Worm (Caenorhabditis elegans) whole organism, L1 larva: ENCODE data around the gene R09A8.5.

Source experiments
- C16A3.4 ChIP-seq: fragments of 150-350 bp; optimal IDR thresholded peaks from 2 replicates; lab custom pipeline; 2014; ENCODE audit warnings: missing biosample characterization, missing genetic modification characterization
- F16B12.6 ChIP-seq: fragments of 150-350 bp; optimal IDR thresholded peaks from 2 replicates; lab custom pipeline; 2014; ENCODE audit warnings: missing biosample characterization, missing genetic modification characterization
- Y116A8C.19 ChIP-seq: sonication (generic microtip); optimal IDR thresholded peaks from 2 replicates; lab custom pipeline; 2016; ENCODE audit warnings: missing compliant biosample characterization, missing genetic modification characterization, borderline replicate concordance
- aha-1 ChIP-seq: fragments of 150-350 bp; optimal IDR thresholded peaks from 2 replicates; lab custom pipeline; 2014; ENCODE audit warnings: missing biosample characterization, missing genetic modification characterization
- alr-1 ChIP-seq: fragments of 200-800 bp; sonication (Bioruptor generic); optimal IDR thresholded peaks from 2 replicates; lab custom pipeline; 2018; ENCODE audit warnings: borderline replicate concordance, mild to moderate bottlenecking, missing genetic modification characterization, missing compliant biosample characterization
- blmp-1 ChIP-seq: fragments of 150-350 bp; optimal IDR thresholded peaks from 2 replicates; lab custom pipeline; 2014; ENCODE audit warnings: missing biosample characterization, missing genetic modification characterization
- ceh-82 ChIP-seq, 3 experiments: fragments of 150-350 bp in 1 of 3; sonication (generic microtip) in 2 of 3; optimal IDR thresholded peaks; 2 replicates each; lab custom pipeline; 2014 to 2017; ENCODE audit warnings: missing biosample characterization in 3 of 3, missing genetic modification characterization in 3 of 3
- dpl-1 ChIP-seq, 3 experiments: fragments of 150-350 bp in 2 of 3; sonication (generic microtip) in 1 of 3; optimal IDR thresholded peaks; 2 replicates each; lab custom pipeline; 2014 to 2017; ENCODE audit warnings: missing biosample characterization in 3 of 3, missing genetic modification characterization in 3 of 3, missing genetic modification reagents in 3 of 3
- dsc-1 ChIP-seq: sonication (generic microtip); optimal IDR thresholded peaks from 2 replicates; lab custom pipeline; 2016; ENCODE audit warnings: mild to moderate bottlenecking, missing genetic modification characterization, missing compliant biosample characterization
- efl-3 ChIP-seq: fragments of 200-800 bp; sonication (Bioruptor generic); optimal IDR thresholded peaks from 2 replicates; lab custom pipeline; 2018; ENCODE audit warnings: mild to moderate bottlenecking, missing genetic modification characterization, missing compliant biosample characterization
- egl-13 ChIP-seq: sonication (generic microtip); optimal IDR thresholded peaks from 2 replicates; lab custom pipeline; 2016; ENCODE audit warnings: missing genotype, missing genetic modification reagents, missing genetic modification characterization, missing compliant biosample characterization
- egl-27 ChIP-seq, 2 experiments: fragments of 150-350 bp in 1 of 2; sonication (generic microtip); optimal IDR thresholded peaks; 3 replicates each; lab custom pipeline; 2017 to 2018; ENCODE audit warnings: missing biosample characterization in 2 of 2, missing genetic modification characterization in 2 of 2, missing genetic modification reagents in 2 of 2
- elt-2 ChIP-seq: sonication (generic microtip); optimal IDR thresholded peaks from 2 replicates; lab custom pipeline; 2016; ENCODE audit warnings: missing genetic modification characterization, mild to moderate bottlenecking, inconsistent platforms, missing compliant biosample characterization, missing genetic modification reagents
- elt-3 ChIP-seq, 6 experiments: fragments of 150-350 bp in 1 of 6; sonication (generic microtip); optimal IDR thresholded peaks; 2 replicates each; lab custom pipeline; 2017 to 2018; ENCODE audit warnings: missing biosample characterization in 6 of 6, missing genetic modification characterization in 6 of 6, inconsistent platforms in 1 of 6
- fkh-10 ChIP-seq: sonication (generic microtip); optimal IDR thresholded peaks from 2 replicates; lab custom pipeline; 2017; ENCODE audit warnings: missing biosample characterization, missing genetic modification reagents, missing genetic modification characterization
- fkh-4 ChIP-seq: sonication (generic microtip); optimal IDR thresholded peaks from 2 replicates; lab custom pipeline; 2016; ENCODE audit warnings: missing compliant biosample characterization, missing genetic modification characterization, borderline replicate concordance
- fkh-8 ChIP-seq: sonication (generic microtip); optimal IDR thresholded peaks from 2 replicates; lab custom pipeline; 2016; ENCODE audit warnings: mild to moderate bottlenecking, missing genetic modification characterization, missing compliant biosample characterization
- hlh-4 ChIP-seq: sonication (generic microtip); optimal IDR thresholded peaks from 2 replicates; lab custom pipeline; 2016; ENCODE audit warnings: mild to moderate bottlenecking, missing genetic modification characterization, missing compliant biosample characterization
- isw-1 ChIP-seq: fragments of 200-800 bp; sonication (Bioruptor generic); IDR thresholded peaks from 2 replicates; pipeline ENCODE4 v1.3.6; 2022; ENCODE audit warnings: missing genetic modification characterization, missing compliant biosample characterization
- lin-13 ChIP-seq: fragments of 150-350 bp; optimal IDR thresholded peaks from 2 replicates; lab custom pipeline; 2014; ENCODE audit warnings: missing biosample characterization, missing genetic modification reagents, missing genetic modification characterization
- lin-14 ChIP-seq: fragments of 200-800 bp; sonication (Bioruptor generic); optimal IDR thresholded peaks from 2 replicates; lab custom pipeline; 2018; ENCODE audit warnings: mild to moderate bottlenecking, missing genetic modification characterization, moderate library complexity, missing compliant biosample characterization
- lin-35 ChIP-seq, 2 experiments: fragments of 150-350 bp; optimal IDR thresholded peaks; 2 replicates each; lab custom pipeline; 2014; ENCODE audit warnings: missing biosample characterization in 2 of 2, missing genetic modification characterization in 2 of 2, missing genetic modification reagents in 2 of 2
- lin-39 ChIP-seq: fragments of 150-350 bp; optimal IDR thresholded peaks from 2 replicates; lab custom pipeline; 2014; ENCODE audit warnings: missing biosample characterization, missing genetic modification reagents, missing genetic modification characterization
- lsy-2 ChIP-seq, 2 experiments: fragments of 150-350 bp; optimal IDR thresholded peaks; 2 replicates each; lab custom pipeline; 2014; ENCODE audit warnings: missing biosample characterization in 2 of 2, missing genetic modification characterization in 2 of 2
- mab-9 ChIP-seq: fragments of 200-800 bp; sonication (Bioruptor generic); IDR thresholded peaks from 2 replicates; pipeline ENCODE4 v1.3.6; 2022; ENCODE audit warnings: missing genetic modification reagents, missing genetic modification characterization, missing compliant biosample characterization
- mdl-1 ChIP-seq, 2 experiments: fragments of 150-350 bp; optimal IDR thresholded peaks; 2 replicates each; lab custom pipeline; 2014 to 2017; ENCODE audit warnings: missing biosample characterization in 2 of 2, missing genetic modification characterization in 2 of 2, inconsistent platforms in 1 of 2
- mef-2 ChIP-seq: fragments of 150-350 bp; optimal IDR thresholded peaks from 2 replicates; lab custom pipeline; 2014; ENCODE audit warnings: missing biosample characterization, missing genetic modification characterization
- mep-1 ChIP-seq: fragments of 150-350 bp; optimal IDR thresholded peaks from 2 replicates; lab custom pipeline; 2014; ENCODE audit warnings: missing biosample characterization, missing genetic modification characterization
- nhr-19 ChIP-seq: fragments of 200-800 bp; sonication (Bioruptor generic); conservative IDR thresholded peaks from 2 replicates; pipeline ENCODE4 v1.3.6; 2022; ENCODE audit warnings: missing genetic modification characterization, missing compliant biosample characterization
- nhr-20 ChIP-seq: sonication (generic microtip); optimal IDR thresholded peaks from 2 replicates; lab custom pipeline; 2016; ENCODE audit warnings: mild to moderate bottlenecking, missing genetic modification characterization, missing compliant biosample characterization
- nhr-237 ChIP-seq: fragments of 150-350 bp; optimal IDR thresholded peaks from 2 replicates; lab custom pipeline; 2014; ENCODE audit warnings: missing biosample characterization, missing genetic modification characterization
- nhr-47 ChIP-seq: sonication (generic microtip); optimal IDR thresholded peaks from 2 replicates; lab custom pipeline; 2016; ENCODE audit warnings: mild to moderate bottlenecking, missing genetic modification characterization, moderate library complexity, missing compliant biosample characterization
- nhr-71 ChIP-seq: sonication (generic microtip); optimal IDR thresholded peaks from 2 replicates; lab custom pipeline; 2016; ENCODE audit warnings: mild to moderate bottlenecking, missing genetic modification characterization, moderate library complexity, missing compliant biosample characterization
- nhr-77 ChIP-seq: fragments of 150-350 bp; optimal IDR thresholded peaks from 2 replicates; lab custom pipeline; 2014; ENCODE audit warnings: missing biosample characterization, missing genetic modification characterization
- nhr-84 ChIP-seq: sonication (generic microtip); optimal IDR thresholded peaks from 2 replicates; lab custom pipeline; 2017; ENCODE audit warnings: missing biosample characterization, missing genetic modification characterization
- nhr-85 ChIP-seq: sonication (generic microtip); peaks from one replicate; lab custom pipeline; 2016; ENCODE audit warnings: missing genetic modification characterization, inconsistent platforms, missing compliant biosample characterization
- nhr-90 ChIP-seq: sonication (generic microtip); optimal IDR thresholded peaks from 2 replicates; lab custom pipeline; 2016; ENCODE audit warnings: mild to moderate bottlenecking, missing genetic modification characterization, missing compliant biosample characterization; ENCODE audit not compliant: poor library complexity
- pax-3 ChIP-seq: fragments of 200-800 bp; sonication (Bioruptor generic); optimal IDR thresholded peaks from 2 replicates; lab custom pipeline; 2018; ENCODE audit warnings: mild to moderate bottlenecking, missing genetic modification characterization, moderate library complexity, missing compliant biosample characterization
- skn-1 ChIP-seq: fragments of 150-350 bp; optimal IDR thresholded peaks from 2 replicates; lab custom pipeline; 2014; ENCODE audit warnings: missing biosample characterization, missing genetic modification characterization
- snu-23 ChIP-seq: sonication (generic microtip); optimal IDR thresholded peaks from 2 replicates; lab custom pipeline; 2016; ENCODE audit warnings: missing genetic modification characterization, missing compliant biosample characterization
- sup-37 ChIP-seq: fragments of 200-800 bp; sonication (Bioruptor generic); optimal IDR thresholded peaks from 2 replicates; lab custom pipeline; 2018; ENCODE audit warnings: mild to moderate bottlenecking, missing genetic modification characterization, missing compliant biosample characterization
- swsn-7 ChIP-seq: sonication (generic microtip); optimal IDR thresholded peaks from 2 replicates; lab custom pipeline; 2016; ENCODE audit warnings: missing genetic modification characterization, missing compliant biosample characterization
- unc-130 ChIP-seq: fragments of 150-350 bp; optimal IDR thresholded peaks from 2 replicates; lab custom pipeline; 2017; ENCODE audit warnings: missing biosample characterization, missing genetic modification characterization, inconsistent platforms
- unc-86 ChIP-seq: sonication (generic microtip); optimal IDR thresholded peaks from 2 replicates; lab custom pipeline; 2016; ENCODE audit warnings: missing genetic modification characterization, missing compliant biosample characterization
- unc-98 ChIP-seq: fragments of 200-800 bp; sonication (Bioruptor generic); IDR thresholded peaks from 2 replicates; pipeline ENCODE4 v1.3.6; 2022; ENCODE audit warnings: missing genetic modification characterization, missing compliant biosample characterization
- vab-15 ChIP-seq: sonication (generic microtip); optimal IDR thresholded peaks from 2 replicates; lab custom pipeline; 2017; ENCODE audit warnings: missing genotype, mild to moderate bottlenecking, missing genetic modification characterization, missing compliant biosample characterization
- zip-4 ChIP-seq: fragments of 200-800 bp; sonication (Bioruptor generic); optimal IDR thresholded peaks from 2 replicates; lab custom pipeline; 2018; ENCODE audit warnings: mild to moderate bottlenecking, missing genetic modification characterization, moderate library complexity, missing compliant biosample characterization
- ztf-11 ChIP-seq, 2 experiments: sonication (generic microtip); optimal IDR thresholded peaks; 2 replicates each; lab custom pipeline; 2016 to 2017; ENCODE audit warnings: missing genetic modification characterization in 2 of 2, missing biosample characterization in 1 of 2, missing compliant biosample characterization in 1 of 2
- ztf-4 ChIP-seq: fragments of 150-350 bp; optimal IDR thresholded peaks from 2 replicates; lab custom pipeline; 2014; ENCODE audit warnings: missing biosample characterization, missing genetic modification characterization

R09A8.5 gene

DNA sequence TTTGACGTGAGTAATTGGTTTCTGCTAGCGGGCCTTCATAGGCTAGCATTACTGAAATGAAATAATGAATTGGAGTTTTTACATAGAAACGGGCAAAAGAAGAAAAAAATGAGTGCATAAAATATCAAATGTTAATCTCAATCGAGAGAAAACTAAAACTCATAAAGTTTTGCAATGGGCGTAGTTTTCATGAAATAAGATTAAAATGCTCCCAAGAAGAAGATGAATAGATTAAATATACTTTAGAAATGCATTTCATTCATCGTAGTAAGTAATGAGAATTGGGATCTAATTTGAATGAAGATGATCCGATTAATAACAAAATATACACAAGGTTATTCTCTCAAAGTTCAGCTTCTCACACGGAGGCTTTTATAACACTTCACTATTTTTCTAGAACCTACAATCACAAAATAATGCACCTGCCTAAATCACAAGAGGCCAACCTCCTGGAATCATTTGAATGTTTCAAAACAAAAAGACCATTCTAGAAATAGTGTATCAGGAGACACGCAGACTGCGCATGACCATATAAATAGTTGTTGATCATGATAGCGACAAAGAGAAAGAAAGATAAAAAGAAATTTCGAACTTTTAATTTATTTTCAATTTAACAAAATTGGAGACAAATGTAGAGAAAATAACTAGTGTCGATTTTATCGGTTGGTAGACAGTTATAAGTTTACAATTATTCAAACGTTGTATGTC, 27.6 kb upstream of the R09A8.5 start, which contains the start of gene nhr-17:
Gene nhr-17, minus strand, starts transcription at position 51 of the 708 bp plus-strand sequence.
- TF ChIP-seq unc-130 (tag; lab: Kevin White, UChicago) (no peak), dpl-1 (GFP tag; optimal IDR thresholded peaks at IDR 0.05; lab: Kevin White, UChicago) (peak in 2 of 3 experiments; percentile 22 to 36), nhr-47 (tag; lab: Kevin White, UChicago) (peak; percentile 29), F16B12.6 (tag; lab: Kevin White, UChicago) (no peak), C16A3.4 (no peak), nhr-77 (tag; lab: Kevin White, UChicago) (no peak), isw-1 (no peak), nhr-19 (peak; percentile 44), ztf-11 (tag; optimal IDR thresholded peaks at IDR 0.05; lab: Kevin White, UChicago) (no peak), lin-35 (GFP tag; optimal IDR thresholded peaks at IDR 0.05; lab: Kevin White, UChicago) (peak; percentile 8 to 68), blmp-1 (peak; percentile 41), egl-13 (tag; lab: Kevin White, UChicago) (peak; percentile 19), nhr-85 (tag; lab: Kevin White, UChicago) (peak; percentile 76), aha-1 (no peak), nhr-237 (tag; lab: Kevin White, UChicago) (peak; percentile 27), unc-98 (no peak), elt-3 (tag; optimal IDR thresholded peaks at IDR 0.05; lab: Kevin White, UChicago) (peak in 2 of 6 experiments; percentile 57 to 80), Y116A8C.19 (tag; lab: Kevin White, UChicago) (no peak), dsc-1 (tag; lab: Kevin White, UChicago) (peak; percentile 82), mab-9 (no peak), mep-1 (tag; lab: Kevin White, UChicago) (peak; percentile 77), unc-86 (no peak), swsn-7 (tag; lab: Kevin White, UChicago) (peak; percentile 20), pax-3 (tag; lab: Kevin White, UChicago) (peak; percentile 6), hlh-4 (tag; lab: Kevin White, UChicago) (peak; percentile 78), vab-15 (tag; lab: Kevin White, UChicago) (no peak), ztf-4 (tag; lab: Kevin White, UChicago) (peak; percentile 12), alr-1 (tag; lab: Kevin White, UChicago) (no peak), mef-2 (tag; lab: Kevin White, UChicago) (no peak), lin-13 (GFP tag; lab: Kevin White, UChicago) (peak; percentile 31), lin-39 (tag; lab: Kevin White, UChicago) (no peak), efl-3 (GFP tag; lab: Kevin White, UChicago) (no peak), snu-23 (GFP tag; lab: Kevin White, UChicago) (peak; percentile 79), nhr-20 (peak; percentile 82), egl-27 (tag; optimal IDR thresholded peaks at IDR 0.05; lab: Kevin White, UChicago) (no peak), mdl-1 (tag; optimal IDR thresholded peaks at IDR 0.05; lab: Kevin White, UChicago) (peak in 1 of 2 experiments; percentile 10), fkh-10 (GFP tag; lab: Kevin White, UChicago) (no peak), elt-2 (tag; lab: Kevin White, UChicago) (no peak), zip-4 (GFP tag; lab: Kevin White, UChicago) (no peak), ceh-82 (tag; optimal IDR thresholded peaks at IDR 0.05; lab: Kevin White, UChicago) (peak in 1 of 3 experiments; percentile 2), nhr-84 (tag; lab: Kevin White, UChicago) (no peak), nhr-90 (peak; percentile 41), lsy-2 (tag; optimal IDR thresholded peaks at IDR 0.05; lab: Kevin White, UChicago) (peak in 1 of 2 experiments; percentile 9), fkh-4 (tag; lab: Kevin White, UChicago) (no peak), lin-14 (peak; percentile 67), sup-37 (no peak), nhr-71 (tag; lab: Kevin White, UChicago) (peak; percentile 79), fkh-8 (tag; lab: Kevin White, UChicago) (peak; percentile 69), skn-1 (tag; lab: Kevin White, UChicago) (peak; percentile 58)
